Worm (Caenorhabditis elegans): ENCODE measurements around the gene nlp-45.
A peak's percentile ranks its signal among the peaks of the same experiment; 100 is the strongest.

nlp-45 gene

ce11 chrX:2362872-2363271 is 24.8 kb upstream of the nlp-45 start:
- TF ChIP-seq nhr-25 (tag; optimal IDR thresholded peaks at IDR 0.05), result no peak
- TF ChIP-seq unc-55 (GFP tag; optimal IDR thresholded peaks at IDR 0.05), result no peak
- no peak for TF ChIP-seq Y55F3AM.14 (GFP tag; optimal IDR thresholded peaks at IDR 0.05)
- no peak for TF ChIP-seq nhr-11 (tag; optimal IDR thresholded peaks at IDR 0.05)
- no peak for TF ChIP-seq ztf-11 (tag; optimal IDR thresholded peaks at IDR 0.05)
- no peak for TF ChIP-seq lin-39 (tag; optimal IDR thresholded peaks at IDR 0.05)

DNA sequence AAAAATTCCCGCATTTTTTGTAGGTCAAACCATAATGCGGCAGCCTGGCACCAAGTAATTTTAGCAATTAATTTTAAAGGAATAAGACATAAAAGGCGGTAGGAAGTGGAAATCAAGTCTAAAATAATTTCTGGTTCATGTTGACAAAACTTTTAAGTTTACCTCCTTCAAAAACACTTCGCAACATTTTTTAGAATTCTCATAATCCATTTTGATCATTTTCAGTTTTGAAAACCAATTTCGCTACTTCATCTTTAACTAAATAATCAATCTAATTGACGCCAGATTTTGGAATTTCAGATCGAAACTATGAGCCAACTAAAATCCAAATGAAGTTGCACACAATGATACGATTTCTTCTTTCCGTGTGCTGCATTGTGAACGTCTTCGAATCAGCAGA is 21.7 kb upstream of the nlp-45 start, which contains the start of gene lgc-40:
TSS of gene lgc-40 (plus strand) at position 301 of the 400 bp plus-strand sequence.
- TF ChIP-seq zag-1 (tag; optimal IDR thresholded peaks at IDR 0.05), result no peak

- no peak for TF ChIP-seq ztf-4 (tag; optimal IDR thresholded peaks at IDR 0.05)
- no peak for TF ChIP-seq lin-11 (tag; optimal IDR thresholded peaks at IDR 0.05)
- TF ChIP-seq ceh-16 (tag; optimal IDR thresholded peaks at IDR 0.05), result no peak
- TF ChIP-seq ama-1 (optimal IDR thresholded peaks at IDR 0.05), result no peak
- TF ChIP-seq nhr-129 (tag; optimal IDR thresholded peaks at IDR 0.05), result no peak
- TF ChIP-seq lsy-2 (tag; optimal IDR thresholded peaks at IDR 0.05), result no peak
- no peak for TF ChIP-seq sma-9 (GFP tag; optimal IDR thresholded peaks at IDR 0.05)
- no peak for TF ChIP-seq sma-9 (tag; optimal IDR thresholded peaks at IDR 0.05)
- no peak for TF ChIP-seq mdl-1 (tag; optimal IDR thresholded peaks at IDR 0.05)
- TF ChIP-seq elt-3 (tag; optimal IDR thresholded peaks at IDR 0.05), result no peak
- TF ChIP-seq unc-55 (GFP tag; optimal IDR thresholded peaks at IDR 0.05), result no peak
These were observed 14.8 kb upstream of the nlp-45 start for ce11 chrX:2352929-2353328.

ce11 chrX:2347962-2348361 is 9.9 kb upstream of the nlp-45 start:
- no peak for TF ChIP-seq ZK546.5 (tag; optimal IDR thresholded peaks at IDR 0.05)
- peak; percentile 63 for TF ChIP-seq nhr-129 (tag; optimal IDR thresholded peaks at IDR 0.05)
- TF ChIP-seq blmp-1 (tag; optimal IDR thresholded peaks at IDR 0.05; ENCODE audit: insufficient read depth), result no peak

DNA sequence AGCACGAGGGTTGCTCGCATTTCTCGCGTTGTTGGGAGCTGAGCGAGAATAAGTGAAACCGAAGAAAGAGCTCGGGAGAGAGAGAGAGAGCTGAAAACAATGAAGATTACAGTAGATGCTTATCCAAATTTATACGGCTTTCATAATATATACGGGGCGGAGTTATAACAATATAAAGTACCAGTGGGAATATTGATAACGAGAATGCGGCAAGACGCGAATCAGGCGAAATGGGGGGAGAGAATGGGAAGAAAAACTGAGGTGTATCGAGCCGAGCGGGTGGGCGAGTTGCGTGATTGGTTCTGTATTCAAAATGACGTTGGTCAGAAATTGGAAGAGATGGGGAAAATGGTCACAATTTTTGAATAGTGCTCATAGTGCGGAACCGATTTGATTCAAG is 6.6 kb upstream of the nlp-45 start, which contains the start of gene nlp-2:
TSS of gene nlp-2 (minus strand) at position 101 of the 400 bp plus-strand sequence.
- TF ChIP-seq dmd-4 (tag; optimal IDR thresholded peaks at IDR 0.05) (no peak), nhr-11 (tag; optimal IDR thresholded peaks at IDR 0.05) (no peak), elt-3 (tag; optimal IDR thresholded peaks at IDR 0.05) (no peak), aly-2 (tag; optimal IDR thresholded peaks at IDR 0.05) (no peak), gmeb-1 (tag; optimal IDR thresholded peaks at IDR 0.05) (no peak), ZK546.5 (tag; optimal IDR thresholded peaks at IDR 0.05) (no peak), nhr-12 (tag; optimal IDR thresholded peaks at IDR 0.05) (no peak)

- no peak for TF ChIP-seq mbf-1 (tag; optimal IDR thresholded peaks at IDR 0.05)
- TF ChIP-seq nhr-77 (tag; optimal IDR thresholded peaks at IDR 0.05), result no peak
- no peak for TF ChIP-seq crh-2 (tag; optimal IDR thresholded peaks at IDR 0.05)
- no peak for TF ChIP-seq blmp-1 (tag; optimal IDR thresholded peaks at IDR 0.05; ENCODE audit: insufficient read depth)
- TF ChIP-seq nhr-23 (tag; optimal IDR thresholded peaks at IDR 0.05), result no peak
- TF ChIP-seq lin-13 (GFP tag; optimal IDR thresholded peaks at IDR 0.05), result no peak
- TF ChIP-seq nhr-25 (tag; optimal IDR thresholded peaks at IDR 0.05), result no peak
- TF ChIP-seq sma-3 (GFP tag; optimal IDR thresholded peaks at IDR 0.05), result no peak
- no peak for TF ChIP-seq ama-1 (optimal IDR thresholded peaks at IDR 0.05)
- no peak for TF ChIP-seq mab-5 (tag; optimal IDR thresholded peaks at IDR 0.05)
- TF ChIP-seq skn-1 (tag; optimal IDR thresholded peaks at IDR 0.05), result no peak
- TF ChIP-seq gmeb-1 (tag; optimal IDR thresholded peaks at IDR 0.05), result no peak
- TF ChIP-seq F13H6.1 (tag; optimal IDR thresholded peaks at IDR 0.05), result no peak
- no peak for TF ChIP-seq nhr-11 (tag; optimal IDR thresholded peaks at IDR 0.05)
- no peak for TF ChIP-seq ztf-4 (tag; optimal IDR thresholded peaks at IDR 0.05)
- no peak for TF ChIP-seq R02D3.7 (tag; optimal IDR thresholded peaks at IDR 0.05)
- no peak for TF ChIP-seq nhr-10 (tag; optimal IDR thresholded peaks at IDR 0.05)
- TF ChIP-seq alr-1 (tag; optimal IDR thresholded peaks at IDR 0.05), result no peak
- no peak for TF ChIP-seq ZK546.5 (tag; optimal IDR thresholded peaks at IDR 0.05)
- TF ChIP-seq sma-9 (GFP tag; optimal IDR thresholded peaks at IDR 0.05), result no peak
- no peak for TF ChIP-seq sma-9 (tag; optimal IDR thresholded peaks at IDR 0.05)
These were observed 6.0 kb upstream of the nlp-45 start for ce11 chrX:2344104-2344503.

Data from whole organism, L2 larva.